Worm (Caenorhabditis elegans): ENCODE results near the gene cng-3.

cng-3 gene

ce11 chrIV:9525682-9526416 is 45.0 kb upstream of the cng-3 start, which contains the start of gene elo-1 (continued):
- TF ChIP-seq daf-12 (tag; optimal IDR thresholded peaks at IDR 0.05) (no peak), mes-2 (tag; optimal IDR thresholded peaks at IDR 0.05; ENCODE audit: poor library complexity, severe bottlenecking) (no peak), skn-1 (tag; optimal IDR thresholded peaks at IDR 0.05) (no peak), ZK546.5 (tag; optimal IDR thresholded peaks at IDR 0.05) (no peak), nhr-102 (tag; optimal IDR thresholded peaks at IDR 0.05) (peak; percentile 39), lsy-2 (tag; optimal IDR thresholded peaks at IDR 0.05) (peak in 1 of 2 experiments; percentile 23), ceh-32 (tag; optimal IDR thresholded peaks at IDR 0.05; ENCODE audit: poor library complexity) (no peak), nhr-10 (tag; optimal IDR thresholded peaks at IDR 0.05) (no peak), dmd-8 (GFP tag; IDR thresholded peaks at IDR 0.05) (no peak), hlh-11 (tag; optimal IDR thresholded peaks at IDR 0.05) (peak; percentile 83), dpl-1 (GFP tag; optimal IDR thresholded peaks at IDR 0.05) (peak; percentile 26), madf-9 (GFP tag; conservative IDR thresholded peaks at IDR 0.05) (0 out of 2 replicates have a peak, but pooled peaks have one; percentile 12), cey-2 (tag; optimal IDR thresholded peaks at IDR 0.05; ENCODE audit: borderline replicate concordance, insufficient read depth) (no peak), Y5F2A.4 (GFP tag; optimal IDR thresholded peaks at IDR 0.05) (no peak), egl-43 (GFP tag; IDR thresholded peaks at IDR 0.05) (no peak), ces-1 (GFP tag; optimal IDR thresholded peaks at IDR 0.05) (no peak), lin-39 (tag; optimal IDR thresholded peaks at IDR 0.05) (no peak), rbr-2 (tag; optimal IDR thresholded peaks at IDR 0.05) (no peak), unc-39 (tag; optimal IDR thresholded peaks at IDR 0.05) (no peak), daf-19 (GFP tag; conservative IDR thresholded peaks at IDR 0.05) (no peak), lin-38 (GFP tag; IDR thresholded peaks at IDR 0.05) (no peak), ceh-62 (tag; optimal IDR thresholded peaks at IDR 0.05) (no peak), F26F4.8 (GFP tag; conservative IDR thresholded peaks at IDR 0.05) (no peak), tra-1 (GFP tag; IDR thresholded peaks at IDR 0.05) (peak; percentile 64; the same call in 1 of the 2 replicates), pha-4 (GFP tag; IDR thresholded peaks at IDR 0.05) (no peak), pha-4 (tag; optimal IDR thresholded peaks at IDR 0.05) (no peak), ceh-44 (GFP tag; IDR thresholded peaks at IDR 0.05) (no peak), nhr-77 (tag; optimal IDR thresholded peaks at IDR 0.05) (peak; percentile 53), ZK337.2 (GFP tag; IDR thresholded peaks at IDR 0.05) (no peak), Y75B8A.6 (GFP tag; IDR thresholded peaks at IDR 0.05) (no peak), lim-7 (GFP tag; IDR thresholded peaks at IDR 0.05) (no peak), pqm-1 (tag; optimal IDR thresholded peaks at IDR 0.05) (peak; percentile 64), mdt-29 (GFP tag; IDR thresholded peaks at IDR 0.05) (peak; percentile 49; the same call in 1 of the 2 replicates), nhr-6 (tag; optimal IDR thresholded peaks at IDR 0.05) (no peak), fkh-10 (GFP tag; optimal IDR thresholded peaks at IDR 0.05) (no peak), F49E8.2 (tag; optimal IDR thresholded peaks at IDR 0.05; ENCODE audit: borderline replicate concordance) (no peak), F44E2.7 (GFP tag; IDR thresholded peaks at IDR 0.05) (no peak), mep-1 (tag; optimal IDR thresholded peaks at IDR 0.05) (peak; percentile 36), dmd-9 (GFP tag; IDR thresholded peaks at IDR 0.05) (no peak), mxl-3 (GFP tag; optimal IDR thresholded peaks at IDR 0.05) (peak; percentile 24), arid-1 (GFP tag; conservative IDR thresholded peaks at IDR 0.05) (no peak), ztf-11 (tag; optimal IDR thresholded peaks at IDR 0.05) (no peak), php-3 (GFP tag; IDR thresholded peaks at IDR 0.05) (peak; percentile 77; the same call in 1 of the 2 replicates), unc-62 (GFP tag; optimal IDR thresholded peaks at IDR 0.05 in 1 of 2) (no peak), unc-62 (tag; optimal IDR thresholded peaks at IDR 0.05) (no peak), zip-11 (GFP tag; IDR thresholded peaks at IDR 0.05) (no peak), jun-1 (tag; optimal IDR thresholded peaks at IDR 0.05) (no peak), daf-8 (GFP tag; IDR thresholded peaks at IDR 0.05) (no peak), dve-1 (tag; optimal IDR thresholded peaks at IDR 0.05; ENCODE audit: insufficient read depth) (peak; percentile 78), Y48G9A.11 (GFP tag; IDR thresholded peaks at IDR 0.05) (no peak)
